Worm (Caenorhabditis elegans): Measurements from ENCODE around the gene nhx-9.

- TF ChIP-seq fkh-10 (GFP tag; optimal IDR thresholded peaks at IDR 0.05) = no peak
- TF ChIP-seq ztf-11 (tag; optimal IDR thresholded peaks at IDR 0.05) = no peak
Observed at ce11 chrIV:11917886-11918285, 12.8 kb upstream of the nhx-9 start.

Data from whole organism, L3 larva.